Worm (Caenorhabditis elegans) whole organism, mixed stage, embryonic: ENCODE results near the gene T24A6.20.

ENCODE experiments used
- ceh-43 ChIP-seq: fragments of 200-800 bp; sonication (Bioruptor generic); optimal IDR thresholded peaks from 2 replicates; lab custom pipeline; 2018; ENCODE audit warnings: mild to moderate bottlenecking, missing genetic modification characterization, moderate library complexity, missing compliant biosample characterization
- ham-2 ChIP-seq: fragments of 200-800 bp; sonication (Bioruptor generic); optimal IDR thresholded peaks from 2 replicates; lab custom pipeline; 2018; ENCODE audit warnings: mild to moderate bottlenecking, missing genetic modification characterization, missing compliant biosample characterization
- lin-13 ChIP-seq: fragments of 150-350 bp; optimal IDR thresholded peaks from 2 replicates; lab custom pipeline; 2014; ENCODE audit warnings: missing biosample characterization, missing genetic modification characterization
- nhr-28 ChIP-seq: fragments of 150-350 bp; optimal IDR thresholded peaks from 2 replicates; lab custom pipeline; 2014; ENCODE audit warnings: missing biosample characterization, missing genetic modification characterization
- zip-8 ChIP-seq: fragments of 150-350 bp; optimal IDR thresholded peaks from 2 replicates; lab custom pipeline; 2014; ENCODE audit warnings: missing biosample characterization, missing genetic modification characterization

- TF ChIP-seq zip-8 (tag; lab: Kevin White, UChicago) (no peak), nhr-28 (no peak), ceh-43 (GFP tag; lab: Kevin White, UChicago) (no peak), ham-2 (no peak), lin-13 (tag; lab: Kevin White, UChicago) (no peak)
Measured at ce11 chrV:3579795-3580194, 26.9 kb downstream of the T24A6.20 start.
